Worm (Caenorhabditis elegans): ENCODE results near the gene C46E10.3.

DNA sequence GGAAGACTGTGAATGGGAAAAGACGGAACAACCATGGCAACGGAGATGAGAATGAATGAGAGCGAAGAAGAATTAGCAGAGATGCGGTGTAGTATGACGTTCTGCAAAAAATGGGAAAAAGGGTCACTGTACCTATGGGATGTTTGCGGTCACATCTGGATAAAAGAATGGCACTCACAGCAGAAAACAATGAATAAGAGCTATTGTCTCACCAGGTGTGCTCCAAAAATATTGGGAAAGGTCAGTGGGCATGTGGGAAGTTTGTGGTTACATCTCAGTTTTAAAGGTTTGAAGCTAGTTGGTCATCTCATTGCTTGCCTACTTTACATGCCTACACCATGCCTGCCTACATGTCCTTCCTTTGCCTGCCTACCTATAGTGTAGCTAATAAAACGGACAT, 29.6 kb downstream of the C46E10.3 start, which contains the start of gene fbxb-91:
- TF ChIP-seq snpc-1.2 (GFP tag; IDR thresholded peaks at IDR 0.05) (no peak), unc-39 (tag; optimal IDR thresholded peaks at IDR 0.05) (no peak), dpl-1 (GFP tag; optimal IDR thresholded peaks at IDR 0.05) (no peak), sdz-12 (GFP tag; optimal IDR thresholded peaks at IDR 0.05) (no peak), nhr-10 (tag; optimal IDR thresholded peaks at IDR 0.05) (no peak), pqm-1 (tag; optimal IDR thresholded peaks at IDR 0.05) (no peak), nhr-237 (tag; optimal IDR thresholded peaks at IDR 0.05) (no peak), skn-1 (tag; optimal IDR thresholded peaks at IDR 0.05) (no peak), tag-97 (GFP tag; IDR thresholded peaks at IDR 0.05) (no peak), dve-1 (tag; optimal IDR thresholded peaks at IDR 0.05; ENCODE audit: insufficient read depth) (no peak), nhr-28 (tag; optimal IDR thresholded peaks at IDR 0.05) (no peak), egl-43 (GFP tag; IDR thresholded peaks at IDR 0.05) (no peak)
